Fruit fly (Drosophila melanogaster): ENCODE data around the gene IntS12.

The IntS12 gene

DNA sequence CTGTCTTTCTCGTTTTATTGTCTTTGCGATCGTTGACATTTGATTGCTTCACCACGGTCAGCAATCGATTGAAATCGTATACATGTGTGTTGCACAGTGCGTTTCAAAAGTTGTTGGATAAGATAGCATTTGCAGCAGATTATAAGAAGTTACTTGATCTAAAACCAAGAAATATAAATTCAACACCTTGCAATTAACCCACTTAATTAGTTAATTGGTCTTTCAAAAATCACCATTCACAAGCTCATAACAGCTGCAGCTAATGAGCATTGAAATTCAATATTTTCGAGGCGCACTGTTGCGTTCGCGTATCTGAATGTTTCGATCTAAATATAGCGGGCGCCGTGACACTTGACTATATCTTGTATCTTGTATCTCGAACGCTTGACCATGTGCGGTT lies 29.6 kb downstream of the IntS12 start (continued):
- TF ChIP-seq peb (GFP tag; IDR thresholded peaks at IDR 0.05): no peak
- no peak for TF ChIP-seq CG12155 (GFP tag; optimal IDR thresholded peaks at IDR 0.05)
- peak; percentile 72 for TF ChIP-seq Awh (GFP tag; IDR thresholded peaks at IDR 0.05)
- no peak for TF ChIP-seq Elba2 (GFP tag; optimal IDR thresholded peaks at IDR 0.05)
- TF ChIP-seq CG3281 (GFP tag; optimal IDR thresholded peaks at IDR 0.05): no peak
- TF ChIP-seq trh (GFP tag; optimal IDR thresholded peaks at IDR 0.05): no peak
- no peak for TF ChIP-seq hkb (optimal IDR thresholded peaks at IDR 0.05)
- peak; percentile 55; the same call in 1 of the 2 replicates for TF ChIP-seq hkb (GFP tag; IDR thresholded peaks at IDR 0.05)
- no peak for TF ChIP-seq Hmx (GFP tag; optimal IDR thresholded peaks at IDR 0.05)
- TF ChIP-seq Poxn (GFP tag; IDR thresholded peaks at IDR 0.05): no peak
- no peak for TF ChIP-seq NFAT (GFP tag; IDR thresholded peaks at IDR 0.05)
- no peak for TF ChIP-seq Mes4 (GFP tag; optimal IDR thresholded peaks at IDR 0.05)
- TF ChIP-seq h (optimal IDR thresholded peaks at IDR 0.05): no peak
- no peak for TF ChIP-seq knrl (GFP tag; IDR thresholded peaks at IDR 0.05; ENCODE audit: partially characterized antibody)
- no peak for TF ChIP-seq CG10147 (GFP tag; optimal IDR thresholded peaks at IDR 0.05)
- TF ChIP-seq CG14965 (GFP tag; optimal IDR thresholded peaks at IDR 0.05; ENCODE audit: borderline replicate concordance): no peak
- no peak for TF ChIP-seq Dref (GFP tag; IDR thresholded peaks at IDR 0.05)
- TF ChIP-seq Xbp1 (GFP tag; optimal IDR thresholded peaks at IDR 0.05): peak; percentile 34
- no peak for TF ChIP-seq nerfin-2 (GFP tag; IDR thresholded peaks at IDR 0.05; ENCODE audit: partially characterized antibody)
- TF ChIP-seq CG34224 (GFP tag; IDR thresholded peaks at IDR 0.05; ENCODE audit: partially characterized antibody): no peak
- TF ChIP-seq CG11695 (GFP tag; IDR thresholded peaks at IDR 0.05): 0 out of 3 replicates have a peak, but pooled peaks have one; percentile 37
- peak; percentile 63 for TF ChIP-seq Xrp1 (GFP tag; IDR thresholded peaks at IDR 0.05)
- TF ChIP-seq CG11398 (GFP tag; optimal IDR thresholded peaks at IDR 0.05): no peak
- no peak for TF ChIP-seq CrebB (tag; optimal IDR thresholded peaks at IDR 0.05)
- peak; percentile 19; the same call in 1 of the 3 replicates for TF ChIP-seq ci (GFP tag; IDR thresholded peaks at IDR 0.05)
- peak; percentile 11 to 37 for TF ChIP-seq bsh (GFP tag; optimal IDR thresholded peaks at IDR 0.05)
- no peak for TF ChIP-seq CG10431 (GFP tag; optimal IDR thresholded peaks at IDR 0.05)
- TF ChIP-seq tgo (GFP tag; IDR thresholded peaks at IDR 0.05): no peak
- TF ChIP-seq Dip2 (GFP tag; IDR thresholded peaks at IDR 0.05): no peak
- TF ChIP-seq H2.0 (GFP tag; IDR thresholded peaks at IDR 0.05): no peak
- TF ChIP-seq CG10462 (GFP tag; optimal IDR thresholded peaks at IDR 0.05): no peak
- TF ChIP-seq tup (GFP tag; optimal IDR thresholded peaks at IDR 0.05): no peak
- TF ChIP-seq ro (GFP tag; IDR thresholded peaks at IDR 0.05): no peak
- TF ChIP-seq ken (GFP tag; IDR thresholded peaks at IDR 0.05): 0 out of 3 replicates have a peak, but pooled peaks have one; percentile 5
- TF ChIP-seq Fer3 (tag; optimal IDR thresholded peaks at IDR 0.05): no peak
- no peak for TF ChIP-seq fru (optimal IDR thresholded peaks at IDR 0.05)
- no peak for TF ChIP-seq CG7928 (GFP tag; optimal IDR thresholded peaks at IDR 0.05)
- TF ChIP-seq ham (GFP tag; IDR thresholded peaks at IDR 0.05): no peak
- peak; percentile 47 for TF ChIP-seq dmrt99B (tag; optimal IDR thresholded peaks at IDR 0.05)
- no peak for TF ChIP-seq lov (optimal IDR thresholded peaks at IDR 0.05)
- no peak for TF ChIP-seq lov (GFP tag; IDR thresholded peaks at IDR 0.05)
- TF ChIP-seq Antp (GFP tag; optimal IDR thresholded peaks at IDR 0.05): no peak
- TF ChIP-seq p53 (GFP tag; optimal IDR thresholded peaks at IDR 0.05): no peak
- peak; percentile 41 for TF ChIP-seq CG15601 (tag; optimal IDR thresholded peaks at IDR 0.05)
- no peak for TF ChIP-seq CG3407 (GFP tag; optimal IDR thresholded peaks at IDR 0.05)
- no peak for TF ChIP-seq sr (GFP tag; IDR thresholded peaks at IDR 0.05)
- TF ChIP-seq Dbx (GFP tag; IDR thresholded peaks at IDR 0.05): no peak

Data from whole organism, embryonic.